Fruit fly (Drosophila melanogaster) whole organism, pupa: ENCODE results near the gene CG14933.

Experiments
- CG13204 ChIP-seq: fragments of 200-800 bp; sonication (Bioruptor generic); optimal IDR thresholded peaks from 2 replicates; lab custom pipeline; 2018; ENCODE audit warnings: missing biosample characterization, mild to moderate bottlenecking, missing genetic modification characterization, moderate library complexity
- CG15710 ChIP-seq: fragments of 200-800 bp; sonication (Bioruptor generic); optimal IDR thresholded peaks from 2 replicates; lab custom pipeline; 2018; ENCODE audit warnings: missing biosample characterization, mild to moderate bottlenecking, missing genetic modification characterization, moderate library complexity
- D1 ChIP-seq: fragments of 200-800 bp; sonication (Bioruptor generic); optimal IDR thresholded peaks from 2 replicates; lab custom pipeline; 2018; ENCODE audit warnings: missing biosample characterization, mild to moderate bottlenecking, missing genetic modification characterization, moderate library complexity

DNA sequence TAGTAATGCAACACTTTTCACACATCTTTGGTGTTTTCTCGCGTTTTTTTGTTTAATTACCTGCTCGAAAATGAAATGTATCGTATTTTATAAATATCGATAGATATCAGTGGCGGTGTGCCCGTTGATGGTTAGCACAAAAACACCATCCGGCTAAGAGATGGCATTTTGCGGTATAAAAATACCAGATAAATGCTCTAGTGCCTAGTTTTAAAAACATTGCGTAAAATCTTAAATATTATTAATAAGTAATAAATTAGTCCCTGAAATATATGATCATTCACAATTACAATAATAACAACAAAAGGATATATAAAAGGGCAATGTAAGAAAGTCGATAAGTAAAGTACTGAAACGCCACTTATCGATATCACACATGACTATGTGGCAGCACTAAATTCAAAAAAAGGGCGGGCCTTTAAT, 29.0 kb upstream of the CG14933 start, which contains the start of gene CycY:
- no peak for TF ChIP-seq CG13204 (GFP tag; lab: Kevin White, UChicago)
- TF ChIP-seq D1, result no peak
- TF ChIP-seq CG15710 (tag; lab: Kevin White, UChicago), result no peak
